Worm (Caenorhabditis elegans) whole organism, dauer: ENCODE results near the gene C26B9.7.

Experiments used
- unc-62 ChIP-seq: sonication (generic microtip); optimal IDR thresholded peaks from 2 replicates; lab custom pipeline; 2017; ENCODE audit warnings: missing biosample characterization, missing genetic modification reagents, missing genetic modification characterization

The C26B9.7 gene

ce11 chrX:5342007-5342406, at the start of gene C26B9.7:
Gene C26B9.7, plus strand, starts transcription at chrX:5342307.
- TF ChIP-seq unc-62 (GFP tag; lab: Kevin White, UChicago), result no peak

DNA sequence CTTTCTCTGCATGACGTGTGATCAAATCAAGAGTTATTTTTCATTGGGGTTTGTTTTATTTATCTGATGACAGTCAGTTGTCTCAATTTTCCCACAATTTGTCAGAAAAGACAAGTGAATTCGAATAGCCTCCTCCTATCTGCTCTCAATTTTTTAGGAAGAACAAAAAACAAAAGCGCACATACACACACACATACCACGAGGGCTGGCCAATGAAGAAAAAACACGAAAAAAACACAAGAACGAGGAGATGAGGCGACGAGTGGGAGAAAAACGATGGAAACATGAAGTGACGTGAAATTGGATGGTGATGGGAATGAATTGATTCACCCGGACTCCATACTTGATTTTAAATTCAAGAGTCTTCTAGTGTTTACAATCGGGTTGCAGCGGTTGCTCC, 48.2 kb upstream of the C26B9.7 start:
- no peak for TF ChIP-seq unc-62 (GFP tag; lab: Kevin White, UChicago)

- TF ChIP-seq unc-62 (GFP tag; lab: Kevin White, UChicago), result no peak
Observed at ce11 chrX:5297942-5298611, 44.0 kb upstream of the C26B9.7 start, which contains the start of gene ift-81. Gene ift-81, plus strand, starts transcription at chrX:5298561.

DNA sequence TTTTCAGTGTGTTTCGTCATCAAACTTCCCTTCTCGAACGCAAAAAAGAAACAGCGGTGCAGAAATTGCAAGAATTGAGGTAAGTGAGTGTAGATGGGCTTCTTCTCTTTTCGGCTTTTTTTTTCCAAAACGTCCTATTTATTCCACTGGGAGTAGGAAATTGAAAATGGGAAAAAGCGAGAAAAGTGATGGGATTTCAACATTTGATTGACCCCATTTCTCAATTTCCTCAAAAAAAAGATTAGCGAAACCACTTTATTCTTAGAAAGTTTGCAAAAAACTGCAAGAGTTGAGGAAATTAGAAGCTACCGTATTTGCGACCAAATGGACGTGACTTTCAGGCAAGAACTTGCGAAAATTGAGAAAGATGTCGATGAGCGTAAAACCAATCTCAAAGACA, 38.6 kb upstream of the C26B9.7 start, which contains the start of gene ags-3:
ags-3 (minus strand) TSS at position 101 of the 400 bp plus-strand sequence.
- no peak for TF ChIP-seq unc-62 (GFP tag; lab: Kevin White, UChicago)

- no peak for TF ChIP-seq unc-62 (GFP tag; lab: Kevin White, UChicago)
Observed at ce11 chrX:5309622-5310021, 32.5 kb upstream of the C26B9.7 start.

- TF ChIP-seq unc-62 (GFP tag; lab: Kevin White, UChicago), result no peak
Observed at ce11 chrX:5311174-5311573, 30.9 kb upstream of the C26B9.7 start.

ce11 chrX:5319214-5319838, 22.8 kb upstream of the C26B9.7 start:
- TF ChIP-seq unc-62 (GFP tag; lab: Kevin White, UChicago), result no peak

DNA sequence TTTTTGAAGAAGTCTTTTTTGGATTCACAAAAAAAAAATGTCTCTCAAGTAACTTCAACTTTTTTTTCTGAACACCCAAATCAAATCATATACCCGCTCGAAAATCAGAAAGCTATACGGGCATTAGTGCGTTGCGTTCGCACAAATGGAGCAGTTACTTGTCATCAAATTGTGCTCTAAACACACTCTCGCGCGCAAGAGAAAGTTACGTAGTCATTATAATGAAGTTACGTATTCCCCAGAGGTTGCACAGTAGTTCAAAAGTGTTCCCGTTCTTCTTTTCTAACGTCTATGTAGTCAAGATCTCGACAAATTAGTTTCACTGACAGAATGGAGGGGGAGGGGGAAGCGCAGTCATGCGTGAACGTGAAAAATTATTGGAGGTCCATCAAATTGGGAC, 20.5 kb upstream of the C26B9.7 start:
- no peak for TF ChIP-seq unc-62 (GFP tag; lab: Kevin White, UChicago)

- no peak for TF ChIP-seq unc-62 (GFP tag; lab: Kevin White, UChicago)
Observed at ce11 chrX:5323287-5323686, 18.8 kb upstream of the C26B9.7 start, which contains the start of gene sto-2. Gene sto-2, minus strand, starts transcription at chrX:5323387.

DNA sequence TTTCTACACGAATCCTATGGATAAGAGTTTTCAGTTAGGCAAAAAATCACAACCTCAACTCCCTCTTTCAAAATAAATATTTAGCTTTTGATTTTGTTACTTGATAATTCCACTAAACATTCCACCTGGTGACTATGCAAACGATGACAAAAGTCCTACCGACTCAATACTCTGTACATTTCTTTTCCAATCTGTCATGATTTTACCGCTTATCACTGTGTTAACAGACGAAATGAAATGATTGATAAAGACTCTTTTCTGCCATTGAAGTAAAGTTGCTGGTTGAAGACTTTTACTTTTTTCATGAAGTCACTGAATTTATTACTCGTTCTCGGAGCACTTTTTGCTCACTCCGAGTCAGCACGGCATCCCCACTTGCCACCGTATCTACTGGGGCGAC, 12.9 kb upstream of the C26B9.7 start, which contains the start of gene C26B9.5:
C26B9.5 (plus strand) TSS at position 244 of the 400 bp plus-strand sequence.
- no peak for TF ChIP-seq unc-62 (GFP tag; lab: Kevin White, UChicago)

ce11 chrX:5330765-5331164, 11.3 kb upstream of the C26B9.7 start:
- no peak for TF ChIP-seq unc-62 (GFP tag; lab: Kevin White, UChicago)

ce11 chrX:5335368-5335767, 6.7 kb upstream of the C26B9.7 start, which contains the start of gene C26B9.6:
Gene C26B9.6, minus strand, starts transcription at chrX:5335468.
- no peak for TF ChIP-seq unc-62 (GFP tag; lab: Kevin White, UChicago)

DNA sequence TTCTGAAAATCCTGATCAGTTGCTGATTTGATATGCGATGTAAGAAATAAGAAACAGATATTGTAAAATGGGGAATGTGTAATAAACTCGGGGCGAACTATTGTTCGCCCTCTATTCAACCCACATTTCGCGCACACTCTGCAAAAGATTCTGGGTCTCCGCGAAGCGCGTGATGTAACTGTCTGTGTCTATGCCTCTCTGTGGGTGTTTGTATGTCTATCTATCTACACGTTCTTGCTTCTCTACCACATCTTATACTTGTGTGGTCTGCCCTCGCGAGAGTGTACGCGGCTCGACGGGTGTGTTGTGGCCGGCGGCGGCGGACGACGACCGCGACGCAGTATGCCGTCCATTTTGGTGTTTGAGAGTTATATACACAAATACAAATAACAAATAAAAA, 5.6 kb upstream of the C26B9.7 start:
- no peak for TF ChIP-seq unc-62 (GFP tag; lab: Kevin White, UChicago)

DNA sequence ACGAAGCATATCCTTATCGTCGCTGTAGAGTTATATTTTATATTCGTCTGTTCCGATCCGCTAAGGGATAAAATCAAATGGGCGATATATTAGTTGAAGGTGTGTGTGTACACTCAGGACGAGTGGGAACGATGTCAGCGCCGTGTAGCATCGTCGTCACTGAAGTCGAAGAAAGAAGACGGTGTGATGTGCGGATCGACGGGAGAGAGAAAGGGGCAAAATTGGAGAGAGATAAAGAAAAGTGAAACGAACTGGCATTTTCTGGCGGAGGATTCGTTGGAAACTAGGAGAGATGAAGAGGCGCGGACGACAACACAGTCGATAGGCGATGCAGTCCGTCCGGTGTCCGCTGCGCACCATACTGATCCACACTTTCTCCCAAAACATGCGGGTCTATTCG, 4.1 kb upstream of the C26B9.7 start, which contains the start of gene C26B9.3:
C26B9.3 (plus strand) TSS at position 343 of the 400 bp plus-strand sequence.
- TF ChIP-seq unc-62 (GFP tag; lab: Kevin White, UChicago), result no peak

ce11 chrX:5339357-5339756, 2.8 kb upstream of the C26B9.7 start:
- TF ChIP-seq unc-62 (GFP tag; lab: Kevin White, UChicago), result no peak

DNA sequence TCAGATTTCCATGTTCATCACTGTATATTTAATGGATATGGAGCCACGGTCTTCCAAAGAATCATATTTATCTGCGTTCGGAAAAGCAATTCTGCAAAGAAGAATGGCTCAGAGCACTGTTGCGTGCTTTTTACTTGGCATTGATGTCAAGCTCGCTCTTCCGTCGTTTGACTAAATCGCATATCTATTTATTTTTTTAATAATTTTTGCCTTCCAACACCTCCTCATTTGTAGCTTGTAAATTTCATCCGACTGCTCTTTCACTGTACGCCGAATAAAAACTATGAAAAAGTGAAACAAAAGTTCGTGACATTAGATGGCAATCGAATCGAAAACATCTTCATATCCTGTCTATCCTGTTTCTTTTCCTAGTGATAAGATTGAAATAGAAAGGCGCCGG, 2.2 kb upstream of the C26B9.7 start, which contains the start of gene C26B9.2:
C26B9.2 (plus strand) TSS at position 301 of the 400 bp plus-strand sequence.
- no peak for TF ChIP-seq unc-62 (GFP tag; lab: Kevin White, UChicago)
